Worm (Caenorhabditis elegans): ENCODE results near the gene F02D10.2.

Gene F02D10.2

DNA sequence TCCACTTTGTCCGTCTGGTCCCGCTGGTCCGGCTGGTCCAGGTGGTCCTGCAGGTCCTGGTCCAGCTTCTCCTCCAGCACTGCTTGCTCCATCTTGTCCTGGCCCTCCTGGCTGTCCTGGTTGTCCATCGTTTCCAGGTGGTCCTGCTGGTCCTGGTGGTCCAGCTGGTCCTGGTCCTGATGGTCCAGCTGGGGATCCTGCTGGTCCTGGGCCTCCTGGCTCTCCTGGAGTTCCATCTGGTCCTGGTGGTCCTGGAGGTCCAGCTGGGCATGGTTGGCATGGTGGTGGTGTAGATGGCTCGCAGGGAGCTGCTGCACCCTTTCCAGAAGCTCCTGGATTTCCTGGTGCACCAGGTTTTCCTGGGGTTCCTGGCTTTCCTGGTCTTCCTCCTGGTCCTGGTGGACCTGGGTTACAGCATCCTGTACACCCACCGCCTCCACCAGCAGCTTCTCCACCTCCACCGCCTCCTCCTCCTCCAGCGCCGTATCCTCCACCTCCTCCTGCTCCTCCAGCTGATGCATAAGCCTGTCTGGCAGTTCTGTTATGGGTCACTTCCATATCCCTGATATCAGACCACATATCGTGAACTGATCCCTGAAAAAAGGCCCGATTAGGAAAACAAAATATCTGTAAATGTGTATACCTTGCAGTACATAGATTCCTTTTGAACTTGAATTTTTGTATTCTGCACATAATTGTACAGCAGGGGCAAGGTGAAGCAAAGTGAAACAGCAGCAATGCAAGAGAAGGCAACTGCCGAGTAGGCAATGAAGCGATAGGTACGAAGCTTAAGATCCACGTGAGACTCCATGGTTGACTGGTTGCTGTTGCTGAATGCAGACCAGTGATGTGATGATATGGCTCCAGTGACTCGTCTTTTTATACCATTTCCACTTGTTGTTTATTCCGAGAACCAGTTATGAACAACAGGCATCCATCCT, 3.5 kb upstream of the F02D10.2 start, which contains the start of gene col-183:
col-183 (minus strand) TSS at position 839 of the 941 bp plus-strand sequence.
- TF ChIP-seq ceh-8 (GFP tag; optimal IDR thresholded peaks at IDR 0.05) = peak; percentile 55
- TF ChIP-seq nhr-77 (tag; optimal IDR thresholded peaks at IDR 0.05) = no peak
- no peak for TF ChIP-seq lin-35 (GFP tag; optimal IDR thresholded peaks at IDR 0.05)

DNA sequence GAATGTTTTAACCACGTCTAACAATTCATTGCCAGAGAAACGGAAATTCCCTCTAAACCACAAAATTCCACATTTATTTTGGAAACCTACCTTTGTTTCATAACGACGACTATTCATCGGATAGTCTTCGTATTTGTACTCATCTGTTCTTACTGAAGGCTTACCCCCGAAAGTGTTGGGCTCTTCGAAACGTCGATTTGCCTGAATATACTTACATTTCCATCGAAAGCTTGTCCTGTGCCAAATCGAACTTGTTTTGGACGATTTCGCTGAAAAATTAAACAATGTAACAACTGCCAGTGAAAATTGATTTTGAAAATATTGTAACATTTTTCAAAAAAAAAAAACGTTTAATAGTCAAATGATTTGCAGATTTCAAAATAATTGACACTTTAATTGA, 1.2 kb downstream of the F02D10.2 start, which contains the start of gene F02D10.3:
F02D10.3 (minus strand) TSS at position 101 of the 400 bp plus-strand sequence.
- TF ChIP-seq irx-1 (tag; optimal IDR thresholded peaks at IDR 0.05) (no peak), hlh-4 (tag; optimal IDR thresholded peaks at IDR 0.05) (no peak), Y116A8C.19 (tag; optimal IDR thresholded peaks at IDR 0.05; ENCODE audit: borderline replicate concordance) (no peak), lin-35 (GFP tag; optimal IDR thresholded peaks at IDR 0.05) (no peak), sup-37 (GFP tag; optimal IDR thresholded peaks at IDR 0.05) (no peak), blmp-1 (tag; optimal IDR thresholded peaks at IDR 0.05) (no peak), fkh-8 (tag; optimal IDR thresholded peaks at IDR 0.05) (no peak)

DNA sequence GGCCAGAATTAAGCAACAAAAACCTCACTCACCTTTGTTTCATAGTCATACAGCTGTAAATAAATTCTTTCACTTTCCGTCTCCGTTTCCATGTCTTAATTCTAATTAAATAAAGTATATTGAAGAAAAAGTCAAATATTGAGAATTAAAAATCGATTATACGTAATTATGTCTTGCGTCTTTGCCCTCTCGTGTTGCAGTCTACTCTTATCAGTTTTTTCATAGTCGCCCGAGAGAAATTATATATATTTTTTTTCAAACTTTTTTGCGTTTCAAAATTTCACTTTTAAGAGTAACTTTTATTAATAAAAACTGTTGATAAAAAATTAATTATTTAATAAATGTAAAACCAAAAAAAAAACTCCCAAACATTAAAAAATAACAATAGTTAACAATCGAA, 7.3 kb downstream of the F02D10.2 start, which contains the start of gene flr-1:
flr-1 (minus strand) TSS at position 101 of the 400 bp plus-strand sequence.
- TF ChIP-seq hlh-4 (tag; optimal IDR thresholded peaks at IDR 0.05) = no peak
- TF ChIP-seq ceh-63 (GFP tag; optimal IDR thresholded peaks at IDR 0.05) = no peak

DNA sequence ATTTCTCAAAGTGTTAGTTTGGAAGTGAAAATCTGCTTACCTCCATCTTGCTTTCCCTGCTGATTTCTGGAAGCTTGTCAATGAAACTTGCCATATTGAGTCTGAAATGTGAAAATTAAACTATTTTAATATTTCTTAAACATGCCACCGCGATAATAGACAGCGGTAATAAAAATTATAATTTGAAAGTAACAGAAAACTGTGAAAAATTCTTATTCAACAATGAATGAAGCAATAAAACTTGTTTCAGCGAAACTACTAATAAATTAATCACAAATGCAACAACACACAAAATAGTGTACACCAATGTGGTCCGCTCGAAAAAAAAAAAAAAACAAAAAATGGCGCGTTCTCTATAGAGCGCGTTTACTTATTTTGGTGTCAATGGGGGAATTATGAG, 12.1 kb downstream of the F02D10.2 start, which contains the start of gene F02D10.6:
F02D10.6 (minus strand) TSS at position 101 of the 400 bp plus-strand sequence.
- TF ChIP-seq efl-1 (optimal IDR thresholded peaks at IDR 0.05) (no peak), efl-1 (GFP tag; optimal IDR thresholded peaks at IDR 0.05 in 1 of 2) (peak in 1 of 2 experiments; percentile 32), hlh-17 (GFP tag; optimal IDR thresholded peaks at IDR 0.05; ENCODE audit: borderline replicate concordance) (no peak)

DNA sequence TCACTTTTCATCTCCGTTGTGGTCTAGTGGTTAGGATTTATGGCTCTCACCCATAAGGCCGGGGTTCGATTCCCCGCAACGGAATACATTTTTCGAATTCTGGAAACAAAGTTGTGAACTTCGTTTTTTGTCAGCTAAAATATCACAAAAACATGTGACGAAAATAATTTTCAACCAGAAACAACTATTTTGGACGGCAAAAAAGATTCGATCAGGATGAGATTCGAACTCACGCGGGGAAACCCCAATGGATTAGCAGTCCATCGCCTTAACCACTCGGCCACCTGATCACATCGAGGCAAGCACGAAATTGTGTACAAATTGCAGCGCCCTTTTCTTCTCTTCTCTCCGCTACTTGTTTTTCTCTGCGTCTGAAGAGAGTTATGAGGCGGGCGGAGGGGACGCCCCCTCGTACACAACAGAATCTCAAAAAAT, 15.0 kb downstream of the F02D10.2 start:
- TF ChIP-seq lin-13 (GFP tag; optimal IDR thresholded peaks at IDR 0.05) (peak; percentile 38), nhr-85 (tag) (peak; percentile 79), nhr-77 (tag; optimal IDR thresholded peaks at IDR 0.05) (peak; percentile 34), nhr-19 (GFP tag; conservative IDR thresholded peaks at IDR 0.05) (peak; percentile 70), lin-35 (GFP tag; optimal IDR thresholded peaks at IDR 0.05) (peak; percentile 28 to 67), egl-13 (tag; optimal IDR thresholded peaks at IDR 0.05) (peak; percentile 51), xbp-1 (tag; optimal IDR thresholded peaks at IDR 0.05) (peak; percentile 47), irx-1 (tag; optimal IDR thresholded peaks at IDR 0.05) (peak; percentile 46), rnt-1 (tag; optimal IDR thresholded peaks at IDR 0.05) (peak; percentile 68), nhr-47 (tag; optimal IDR thresholded peaks at IDR 0.05) (peak; percentile 80), elt-2 (tag; optimal IDR thresholded peaks at IDR 0.05) (peak; percentile 32), lin-14 (GFP tag; optimal IDR thresholded peaks at IDR 0.05) (peak; percentile 72), grh-1 (GFP tag; IDR thresholded peaks at IDR 0.05) (peak; percentile 56), jun-1 (tag; optimal IDR thresholded peaks at IDR 0.05) (peak; percentile 55), sox-4 (tag; optimal IDR thresholded peaks at IDR 0.05) (peak; percentile 69), ceh-82 (tag; optimal IDR thresholded peaks at IDR 0.05) (peak; percentile 43 to 44 (median 44)), dsc-1 (tag; optimal IDR thresholded peaks at IDR 0.05) (peak; percentile 84), lsy-2 (tag; optimal IDR thresholded peaks at IDR 0.05) (peak; percentile 26 to 42), sup-37 (GFP tag; optimal IDR thresholded peaks at IDR 0.05) (peak; percentile 23), mdl-1 (tag; optimal IDR thresholded peaks at IDR 0.05) (peak in 1 of 2 experiments; percentile 56), ceh-88 (GFP tag; IDR thresholded peaks at IDR 0.05) (peak; percentile 31; the same call in 1 of the 2 replicates), nhr-90 (tag; optimal IDR thresholded peaks at IDR 0.05; ENCODE audit: poor library complexity) (peak; percentile 75), elt-3 (tag; optimal IDR thresholded peaks at IDR 0.05) (peak in 3 of 6 experiments; percentile 18 to 35 (median 31)), ceh-8 (GFP tag; optimal IDR thresholded peaks at IDR 0.05) (peak; percentile 48), nhr-71 (tag; optimal IDR thresholded peaks at IDR 0.05) (peak; percentile 75), efl-1 (optimal IDR thresholded peaks at IDR 0.05) (peak; percentile 18 to 24), efl-1 (GFP tag; optimal IDR thresholded peaks at IDR 0.05 in 1 of 2) (peak in 1 of 2 experiments; percentile 87), snpc-4 (tag; optimal IDR thresholded peaks at IDR 0.05) (peak; percentile 13), nhr-20 (tag; optimal IDR thresholded peaks at IDR 0.05) (peak; percentile 60), tbx-2 (tag; optimal IDR thresholded peaks at IDR 0.05) (peak; percentile 54), C16A3.4 (tag; optimal IDR thresholded peaks at IDR 0.05) (peak; percentile 34), lin-15B (tag; optimal IDR thresholded peaks at IDR 0.05) (peak; percentile 7), mep-1 (tag; optimal IDR thresholded peaks at IDR 0.05) (peak; percentile 57)

Data from whole organism, L1 larva.